Fruit fly (Drosophila melanogaster): ENCODE measurements around the gene CG4950.
A peak's percentile ranks its signal among the peaks of the same experiment; 100 is the strongest.

Gene CG4950

DNA sequence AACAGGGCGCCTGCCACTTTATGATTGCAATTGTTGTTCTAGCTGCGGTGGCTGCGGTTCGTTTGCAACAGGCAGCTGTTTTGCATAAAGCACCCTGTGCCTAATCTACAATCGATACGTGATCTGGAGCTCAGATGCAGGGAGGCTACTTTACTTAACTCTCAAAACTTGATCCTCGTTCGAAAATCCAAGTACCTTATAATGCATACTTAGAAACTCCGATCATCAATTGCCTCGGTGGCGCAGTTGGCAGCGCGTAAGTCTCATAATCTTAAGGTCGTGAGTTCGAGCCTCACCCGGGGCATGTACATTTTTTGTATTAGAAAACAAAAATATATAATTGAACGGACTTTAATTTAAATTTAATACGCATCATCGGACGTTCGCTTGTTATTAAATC is 46.2 kb downstream of the CG4950 start:
- no peak for TF ChIP-seq CG32121 (GFP tag; IDR thresholded peaks at IDR 0.05)
- TF ChIP-seq CG9948 (tag; optimal IDR thresholded peaks at IDR 0.05), result no peak

DNA sequence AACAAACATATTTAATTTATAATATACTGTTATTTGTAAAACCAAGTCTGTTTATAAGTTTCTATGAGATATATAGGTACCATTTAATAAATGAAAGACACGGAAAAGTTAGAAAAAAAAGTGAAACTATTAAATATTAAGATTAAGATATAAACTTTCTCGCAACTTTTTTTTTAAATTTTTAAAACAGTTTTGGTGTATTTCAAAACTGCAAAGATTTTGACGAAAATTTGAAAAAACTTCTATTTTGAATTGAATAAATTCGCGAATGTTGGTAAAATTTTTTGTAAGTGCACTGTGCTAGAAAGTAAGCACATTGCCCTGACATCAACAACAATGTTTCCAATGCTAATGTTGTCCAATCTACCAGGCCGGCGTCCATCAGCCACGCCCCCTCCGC is 46.7 kb downstream of the CG4950 start:
- TF ChIP-seq CG14655 (GFP tag; optimal IDR thresholded peaks at IDR 0.05) (peak; percentile 66), Pif1B (GFP tag; optimal IDR thresholded peaks at IDR 0.05) (no peak)

DNA sequence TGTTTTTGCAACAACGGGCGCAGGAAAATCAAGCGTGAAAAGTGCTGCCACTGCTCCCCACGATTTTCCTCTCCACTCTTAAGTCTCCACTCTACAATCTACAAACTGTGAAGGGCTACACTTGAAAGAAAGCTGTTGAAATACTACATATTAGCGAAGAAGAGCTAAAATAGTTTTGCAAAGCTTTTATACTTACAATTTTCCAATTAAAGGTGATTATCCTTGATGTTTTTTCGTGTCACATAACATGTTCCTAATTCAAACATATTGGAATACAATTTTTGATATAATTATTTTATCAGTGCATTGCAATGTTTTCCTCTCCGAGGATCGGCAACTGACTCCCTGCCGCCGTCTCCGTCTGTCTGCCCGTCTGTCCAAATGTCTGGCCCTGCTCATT is 50.0 kb downstream of the CG4950 start:
- TF ChIP-seq CG8301 (tag; optimal IDR thresholded peaks at IDR 0.05) (peak; percentile 77), CG15710 (tag; optimal IDR thresholded peaks at IDR 0.05) (peak; percentile 21), Pif1B (GFP tag; optimal IDR thresholded peaks at IDR 0.05) (peak; percentile 41), EcR (GFP tag; optimal IDR thresholded peaks at IDR 0.05) (no peak), Ets98B (GFP tag; IDR thresholded peaks at IDR 0.05) (peak; percentile 82), gl (tag; optimal IDR thresholded peaks at IDR 0.05) (no peak), CG32121 (GFP tag; IDR thresholded peaks at IDR 0.05) (no peak), Pif1A (GFP tag; optimal IDR thresholded peaks at IDR 0.05) (peak; percentile 52), CG34367 (tag; optimal IDR thresholded peaks at IDR 0.05) (peak; percentile 45), D1 (tag; optimal IDR thresholded peaks at IDR 0.05) (no peak), Snoo (tag; optimal IDR thresholded peaks at IDR 0.05) (no peak), CG8159 (tag; optimal IDR thresholded peaks at IDR 0.05) (peak; percentile 39), rn (GFP tag; IDR thresholded peaks at IDR 0.05) (peak; percentile 4; the same call in 1 of the 2 replicates), CG9948 (tag; optimal IDR thresholded peaks at IDR 0.05) (peak; percentile 60), CG12605 (GFP tag; IDR thresholded peaks at IDR 0.05) (peak; percentile 63), CG13204 (GFP tag; optimal IDR thresholded peaks at IDR 0.05) (no peak), CG4496 (GFP tag; IDR thresholded peaks at IDR 0.05) (peak; percentile 64; the same call in 2 of the 3 replicates), CG17806 (tag; optimal IDR thresholded peaks at IDR 0.05) (peak; percentile 59), fd96Ca (GFP tag; IDR thresholded peaks at IDR 0.05) (0 out of 3 replicates have a peak, but pooled peaks have one; percentile 8), CG10348 (GFP tag; IDR thresholded peaks at IDR 0.05) (no peak), CG14655 (GFP tag; optimal IDR thresholded peaks at IDR 0.05) (peak; percentile 79)

DNA sequence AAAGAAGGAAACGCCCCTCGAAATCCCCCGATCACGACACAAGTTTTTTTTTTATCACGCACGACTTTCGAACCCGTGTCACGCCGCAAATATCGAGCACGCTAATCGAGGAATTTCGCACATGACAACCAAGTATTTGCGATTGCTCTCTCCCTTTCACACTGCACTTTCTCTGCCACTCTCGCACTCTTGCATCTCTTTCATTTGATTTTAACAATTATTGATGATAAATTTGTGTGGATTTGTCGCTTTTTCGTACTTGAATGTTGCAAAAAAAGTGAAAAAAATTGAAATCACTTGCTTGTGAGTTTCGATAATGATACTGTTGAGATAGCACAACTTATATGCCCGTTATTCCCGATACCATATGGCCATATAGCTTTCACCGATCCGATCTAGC is 50.8 kb downstream of the CG4950 start, which contains the start of gene CG13073:
TSS of gene CG13073 (minus strand) at position 101 of the 400 bp plus-strand sequence.
- TF ChIP-seq gl (tag; optimal IDR thresholded peaks at IDR 0.05) (no peak), CG4496 (GFP tag; IDR thresholded peaks at IDR 0.05) (no peak; the same call in 2 of the 3 replicates), CG9948 (tag; optimal IDR thresholded peaks at IDR 0.05) (no peak), CG8301 (tag; optimal IDR thresholded peaks at IDR 0.05) (no peak), Pif1B (GFP tag; optimal IDR thresholded peaks at IDR 0.05) (no peak), CG8159 (tag; optimal IDR thresholded peaks at IDR 0.05) (no peak), Ets98B (GFP tag; IDR thresholded peaks at IDR 0.05) (no peak), Pif1A (GFP tag; optimal IDR thresholded peaks at IDR 0.05) (no peak), CG14655 (GFP tag; optimal IDR thresholded peaks at IDR 0.05) (no peak), fd96Ca (GFP tag; IDR thresholded peaks at IDR 0.05) (no peak), D1 (tag; optimal IDR thresholded peaks at IDR 0.05) (no peak), CG32121 (GFP tag; IDR thresholded peaks at IDR 0.05) (no peak), CG34367 (tag; optimal IDR thresholded peaks at IDR 0.05) (no peak), CG10348 (GFP tag; IDR thresholded peaks at IDR 0.05) (no peak), CG12605 (GFP tag; IDR thresholded peaks at IDR 0.05) (no peak), CG15710 (tag; optimal IDR thresholded peaks at IDR 0.05) (no peak), rn (GFP tag; IDR thresholded peaks at IDR 0.05) (no peak), EcR (GFP tag; optimal IDR thresholded peaks at IDR 0.05) (no peak), CG17806 (tag; optimal IDR thresholded peaks at IDR 0.05) (no peak)

DNA sequence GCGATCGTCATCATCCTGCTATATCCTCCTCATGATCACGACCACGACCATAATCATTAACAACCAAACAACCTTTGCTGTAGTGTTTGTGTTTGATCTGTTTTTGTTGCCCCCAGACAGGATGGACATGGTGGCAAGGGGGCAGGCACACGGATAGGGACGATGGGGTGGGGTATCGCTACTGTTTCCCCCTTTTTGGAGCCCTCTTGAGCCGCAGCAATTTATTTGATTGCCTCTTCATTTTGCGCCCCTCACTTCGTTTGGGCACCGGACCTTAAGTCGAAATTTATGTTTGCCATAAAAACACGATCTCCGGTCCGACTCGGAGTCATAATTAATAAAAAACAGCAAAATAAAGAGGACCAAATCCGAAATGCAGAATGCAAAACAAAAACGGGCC is 52.1 kb downstream of the CG4950 start:
- no peak for TF ChIP-seq CG17806 (tag; optimal IDR thresholded peaks at IDR 0.05)
- no peak for TF ChIP-seq fd96Ca (GFP tag; IDR thresholded peaks at IDR 0.05)
- TF ChIP-seq CG15710 (tag; optimal IDR thresholded peaks at IDR 0.05), result no peak
- no peak for TF ChIP-seq CG34367 (tag; optimal IDR thresholded peaks at IDR 0.05)
